Fruit fly (Drosophila melanogaster) whole organism, adult: ENCODE measurements around the gene CG32444.

Experiments used
- CG11617 ChIP-seq: fragments of 200-800 bp; sonication (Bioruptor generic); optimal IDR thresholded peaks from 2 replicates; lab custom pipeline; 2017; ENCODE audit warnings: mild to moderate bottlenecking, missing biosample characterization, missing genetic modification reagents, missing genetic modification characterization
- CG12768 ChIP-seq: fragments of 200-800 bp; sonication (Bioruptor generic); optimal IDR thresholded peaks from 2 replicates; lab custom pipeline; 2017; ENCODE audit warnings: missing biosample characterization, missing genetic modification characterization, mild to moderate bottlenecking, moderate library complexity, missing genetic modification reagents
- CG14711 ChIP-seq: fragments of 200-800 bp; sonication (Bioruptor generic); optimal IDR thresholded peaks from 2 replicates; lab custom pipeline; 2018; ENCODE audit warnings: missing biosample characterization, mild to moderate bottlenecking, missing genetic modification characterization, moderate library complexity
- CG1620 ChIP-seq: fragments of 200-800 bp; sonication (Bioruptor generic); optimal IDR thresholded peaks from 2 replicates; lab custom pipeline; 2016; ENCODE audit warnings: missing biosample characterization, missing genetic modification characterization
- CG33017 ChIP-seq: fragments of 200-800 bp; sonication (Bioruptor generic); optimal IDR thresholded peaks from 2 replicates; lab custom pipeline; 2018; ENCODE audit warnings: missing biosample characterization, mild to moderate bottlenecking, missing genetic modification characterization, moderate library complexity
- CG5204 ChIP-seq: fragments of 200-800 bp; sonication (Bioruptor generic); optimal IDR thresholded peaks from 2 replicates; lab custom pipeline; 2016; ENCODE audit warnings: missing biosample characterization, missing genetic modification characterization
- CG7045 ChIP-seq: fragments of 200-800 bp; sonication (Bioruptor generic); optimal IDR thresholded peaks from 2 replicates; lab custom pipeline; 2017; ENCODE audit warnings: missing biosample characterization, mild to moderate bottlenecking, missing genetic modification characterization
- CG7101 ChIP-seq: fragments of 200-800 bp; sonication (Bioruptor generic); optimal IDR thresholded peaks from 2 replicates; lab custom pipeline; 2018; ENCODE audit warnings: missing biosample characterization, mild to moderate bottlenecking, missing genetic modification characterization, moderate library complexity
- Clk ChIP-seq: fragments of 200-800 bp; sonication (Bioruptor generic); optimal IDR thresholded peaks from 2 replicates; lab custom pipeline; 2017; ENCODE audit warnings: missing biosample characterization, missing genetic modification characterization
- Crg-1 ChIP-seq: fragments of 200-800 bp; sonication (Bioruptor generic); optimal IDR thresholded peaks from 2 replicates; lab custom pipeline; 2016; ENCODE audit warnings: missing biosample characterization, missing genetic modification characterization
- Hr96 ChIP-seq: fragments of 200-800 bp; sonication (Bioruptor generic); optimal IDR thresholded peaks from 2 replicates; lab custom pipeline; 2016; ENCODE audit warnings: missing biosample characterization, missing genetic modification characterization
- Mnt ChIP-seq: fragments of 200-800 bp; sonication (Bioruptor generic); optimal IDR thresholded peaks from 2 replicates; lab custom pipeline; 2016; ENCODE audit warnings: missing biosample characterization, mild to moderate bottlenecking, missing genetic modification characterization
- bab1 ChIP-seq: fragments of 200-800 bp; sonication (Bioruptor generic); optimal IDR thresholded peaks from 3 replicates; lab custom pipeline; 2019; ENCODE audit warnings: missing biosample characterization, mild to moderate bottlenecking, missing genetic modification characterization, moderate library complexity
- cic ChIP-seq: fragments of 200-800 bp; sonication (Bioruptor generic); optimal IDR thresholded peaks from 2 replicates; lab custom pipeline; 2017; ENCODE audit warnings: missing biosample characterization, mild to moderate bottlenecking, missing genetic modification characterization, moderate library complexity
- cnc ChIP-seq, 2 experiments: fragments of >200 bp; optimal IDR thresholded peaks; 2 replicates each; lab custom pipeline; 2017
- kay ChIP-seq: fragments of 200-800 bp; sonication (Bioruptor generic); peaks from one replicate; lab custom pipeline; 2016; ENCODE audit warnings: missing biosample characterization, missing genetic modification characterization, borderline replicate concordance
- ovo ChIP-seq: fragments of 200-800 bp; sonication (Bioruptor generic); optimal IDR thresholded peaks from 2 replicates; lab custom pipeline; 2016; ENCODE audit warnings: missing biosample characterization, missing genetic modification characterization
- pad ChIP-seq: fragments of 200-800 bp; sonication (Bioruptor generic); optimal IDR thresholded peaks from 3 replicates; lab custom pipeline; 2017; ENCODE audit warnings: missing biosample characterization, missing genetic modification characterization, mild to moderate bottlenecking, moderate library complexity, missing genetic modification reagents
- tj ChIP-seq: fragments of 200-800 bp; sonication (Bioruptor generic); optimal IDR thresholded peaks from 3 replicates; lab custom pipeline; 2017; ENCODE audit warnings: missing biosample characterization, mild to moderate bottlenecking, missing genetic modification characterization, moderate library complexity
- toe ChIP-seq: fragments of 200-800 bp; sonication (Bioruptor generic); optimal IDR thresholded peaks from 2 replicates; lab custom pipeline; 2016; ENCODE audit warnings: missing biosample characterization, missing genetic modification characterization

Gene CG32444

DNA sequence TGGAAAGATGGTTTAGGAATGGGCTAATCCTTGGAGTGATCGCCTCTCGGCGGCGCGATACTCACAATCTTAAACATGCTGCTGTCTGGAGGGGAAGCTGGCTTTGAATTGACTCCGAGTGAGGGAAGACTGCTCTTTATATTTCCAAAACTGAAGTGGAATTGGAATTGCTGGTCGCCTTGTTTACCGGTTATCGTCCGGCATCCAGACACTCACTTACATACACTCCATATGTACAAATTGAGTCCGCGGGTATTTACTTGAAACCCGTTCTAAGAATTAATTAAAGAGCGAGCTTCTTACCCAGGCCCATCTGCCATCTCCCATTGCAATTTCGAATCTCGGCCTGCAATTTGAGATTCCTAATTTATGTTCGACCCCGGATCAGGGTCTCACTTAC is 30.1 kb downstream of the CG32444 start, which contains the start of gene Cpr78E:
TSS of gene Cpr78E (minus strand) at position 101 of the 400 bp plus-strand sequence.
- TF ChIP-seq ovo (GFP tag; lab: Kevin White, UChicago) (no peak), Hr96 (GFP tag; lab: Kevin White, UChicago) (no peak), bab1 (GFP tag; lab: Kevin White, UChicago) (no peak), CG1620 (no peak), cnc (optimal IDR thresholded peaks at IDR 0.05; lab: Kevin White, UChicago) (no peak), CG7101 (tag; lab: Kevin White, UChicago) (no peak), tj (GFP tag; lab: Kevin White, UChicago) (no peak), Clk (GFP tag; lab: Kevin White, UChicago) (no peak)

DNA sequence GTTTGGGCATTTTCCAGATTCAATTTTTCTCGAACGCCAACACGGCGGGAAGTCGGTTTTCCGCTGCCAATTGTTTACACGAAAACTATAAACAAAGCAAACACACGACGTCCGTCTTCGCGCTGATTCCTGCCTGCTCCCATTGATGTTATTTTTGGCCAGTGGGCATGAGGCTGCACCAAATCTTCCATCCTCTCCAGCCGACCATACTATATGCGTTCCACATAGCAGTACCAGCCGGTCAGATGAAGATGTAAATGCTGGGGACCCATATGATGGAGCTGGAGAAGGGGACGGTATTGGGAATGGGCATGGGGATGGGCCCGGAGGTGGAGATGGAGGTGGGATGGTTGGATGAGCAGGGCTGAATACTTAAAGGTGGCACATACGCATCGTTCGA is 30.8 kb downstream of the CG32444 start:
- TF ChIP-seq Hr96 (GFP tag; lab: Kevin White, UChicago) (no peak), CG7101 (tag; lab: Kevin White, UChicago) (no peak), Crg-1 (GFP tag; lab: Kevin White, UChicago) (no peak), tj (GFP tag; lab: Kevin White, UChicago) (no peak), ovo (GFP tag; lab: Kevin White, UChicago) (no peak), CG11617 (GFP tag; lab: Kevin White, UChicago) (no peak), pad (GFP tag; lab: Kevin White, UChicago) (no peak), Mnt (GFP tag; lab: Kevin White, UChicago) (no peak), bab1 (GFP tag; lab: Kevin White, UChicago) (no peak), kay (GFP tag; lab: Kevin White, UChicago) (no peak)

dm6 chr3L:21671839-21672238 is 35.1 kb downstream of the CG32444 start, which contains the start of gene CG11249:
Gene CG11249 (plus strand): TSS chr3L:21672139.
- TF ChIP-seq CG14711 (no peak), CG11617 (GFP tag; lab: Kevin White, UChicago) (no peak), CG33017 (tag; lab: Kevin White, UChicago) (no peak), Hr96 (GFP tag; lab: Kevin White, UChicago) (no peak), Clk (GFP tag; lab: Kevin White, UChicago) (no peak), cic (no peak)

DNA sequence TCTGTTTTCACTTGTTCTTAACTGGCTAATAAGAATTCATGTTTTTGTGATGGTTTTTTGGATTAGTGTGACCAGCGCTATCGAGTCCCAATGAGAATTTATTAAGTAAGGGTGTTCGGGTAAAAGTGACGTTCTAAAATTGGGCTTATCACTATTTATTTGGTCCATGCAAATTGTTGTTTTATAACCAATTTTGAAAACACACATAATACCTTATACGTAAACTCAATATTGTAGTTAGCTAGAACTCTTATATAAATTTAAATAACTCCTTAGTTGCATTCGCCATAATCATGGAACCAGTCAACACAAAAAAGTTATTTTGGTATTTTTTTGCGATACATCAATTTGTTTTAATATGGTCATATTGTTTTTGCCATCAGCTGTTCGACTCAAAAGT is 42.9 kb downstream of the CG32444 start, which contains the start of the genes Als2 and CG11248:
TSS of gene Als2 (minus strand) at position 69 of the 400 bp plus-strand sequence.
TSS of gene CG11248 (plus strand) at position 364 of the 400 bp plus-strand sequence.
- peak; percentile 64 for TF ChIP-seq CG1620
- TF ChIP-seq cnc (optimal IDR thresholded peaks at IDR 0.05; lab: Kevin White, UChicago): no peak
- TF ChIP-seq Crg-1 (GFP tag; lab: Kevin White, UChicago): peak; percentile 41
- no peak for TF ChIP-seq Clk (GFP tag; lab: Kevin White, UChicago)
- TF ChIP-seq kay (GFP tag; lab: Kevin White, UChicago): peak; percentile 62
- peak; percentile 17 for TF ChIP-seq CG33017 (tag; lab: Kevin White, UChicago)
- TF ChIP-seq Mnt (GFP tag; lab: Kevin White, UChicago): peak; percentile 6
- peak; percentile 66 for TF ChIP-seq Hr96 (GFP tag; lab: Kevin White, UChicago)
- peak; percentile 63 for TF ChIP-seq CG5204 (GFP tag; lab: Kevin White, UChicago)
- TF ChIP-seq CG14711: peak; percentile 53
- no peak for TF ChIP-seq tj (GFP tag; lab: Kevin White, UChicago)
- TF ChIP-seq CG7101 (tag; lab: Kevin White, UChicago): peak; percentile 52
- TF ChIP-seq toe (GFP tag; lab: Kevin White, UChicago): peak; percentile 82
- TF ChIP-seq CG11617 (GFP tag; lab: Kevin White, UChicago): peak; percentile 66
- TF ChIP-seq cic: no peak
- peak; percentile 48 for TF ChIP-seq CG7045 (GFP tag; lab: Kevin White, UChicago)
- TF ChIP-seq bab1 (GFP tag; lab: Kevin White, UChicago): peak; percentile 79
- TF ChIP-seq CG12768: peak; percentile 51
- TF ChIP-seq ovo (GFP tag; lab: Kevin White, UChicago): no peak
- peak; percentile 28 for TF ChIP-seq pad (GFP tag; lab: Kevin White, UChicago)

DNA sequence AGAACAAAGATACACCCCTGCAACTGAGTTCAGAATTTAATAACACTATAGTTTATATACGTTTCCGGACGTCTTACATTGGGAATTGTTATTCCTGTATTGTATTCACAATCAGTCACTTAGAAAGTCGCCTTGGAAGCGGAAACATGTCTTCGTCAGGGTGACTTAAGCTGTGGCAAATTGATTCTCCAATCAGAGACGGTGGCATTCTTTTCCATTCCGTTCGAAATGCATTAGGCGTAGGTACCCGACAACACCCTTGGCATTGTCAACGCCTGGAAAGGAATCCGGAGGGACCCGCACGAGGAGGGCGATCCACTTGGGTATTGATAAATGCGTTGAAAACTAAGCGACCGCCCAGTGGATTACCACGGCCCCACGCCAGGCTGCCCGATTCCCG is 47.2 kb downstream of the CG32444 start, which contains the start of gene Sfp78E:
TSS of gene Sfp78E (minus strand) at position 101 of the 400 bp plus-strand sequence.
- TF ChIP-seq CG14711 (no peak), cnc (optimal IDR thresholded peaks at IDR 0.05; lab: Kevin White, UChicago) (no peak), Mnt (GFP tag; lab: Kevin White, UChicago) (no peak), Hr96 (GFP tag; lab: Kevin White, UChicago) (no peak)

dm6 chr3L:21685753-21686152 is 49.0 kb downstream of the CG32444 start:
- TF ChIP-seq cnc (optimal IDR thresholded peaks at IDR 0.05; lab: Kevin White, UChicago) (no peak), CG1620 (no peak), Hr96 (GFP tag; lab: Kevin White, UChicago) (no peak), tj (GFP tag; lab: Kevin White, UChicago) (no peak), CG33017 (tag; lab: Kevin White, UChicago) (no peak), CG12768 (no peak), pad (GFP tag; lab: Kevin White, UChicago) (no peak), Crg-1 (GFP tag; lab: Kevin White, UChicago) (no peak), CG14711 (no peak), CG11617 (GFP tag; lab: Kevin White, UChicago) (no peak), bab1 (GFP tag; lab: Kevin White, UChicago) (no peak), cic (no peak), Mnt (GFP tag; lab: Kevin White, UChicago) (no peak), CG7045 (GFP tag; lab: Kevin White, UChicago) (no peak)
